Fruit fly (Drosophila melanogaster): Measurements from ENCODE around the gene Wwox.

DNA sequence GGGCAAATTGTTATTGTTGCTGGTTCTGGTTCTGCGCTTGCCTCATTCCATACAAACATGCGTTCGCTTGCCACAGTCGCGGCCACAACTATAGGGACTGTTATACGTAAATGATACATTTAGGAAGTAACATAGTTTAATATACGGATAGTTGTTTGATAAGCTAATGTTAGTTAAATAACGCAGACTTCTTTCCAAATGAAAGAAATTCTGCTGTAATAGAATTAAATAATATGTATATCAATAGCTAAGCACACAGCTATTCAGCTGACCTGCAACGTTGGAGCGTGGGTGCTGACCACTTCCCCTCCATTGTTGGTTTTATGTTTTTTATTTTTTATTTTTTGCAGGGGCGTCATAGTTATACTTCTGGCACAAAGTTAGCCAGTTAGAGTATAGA lies 30.6 kb upstream of the Wwox start:
- peak; percentile 61 for TF ChIP-seq CG9948 (tag; optimal IDR thresholded peaks at IDR 0.05)
- TF ChIP-seq EcR (GFP tag; optimal IDR thresholded peaks at IDR 0.05), result no peak
- TF ChIP-seq CG34367 (tag; optimal IDR thresholded peaks at IDR 0.05), result peak; percentile 35
- no peak for TF ChIP-seq CG14655 (GFP tag; optimal IDR thresholded peaks at IDR 0.05)
- peak; percentile 53 for TF ChIP-seq CG17806 (tag; optimal IDR thresholded peaks at IDR 0.05)
- TF ChIP-seq CG10348 (GFP tag; IDR thresholded peaks at IDR 0.05), result no peak
- peak; percentile 57 for TF ChIP-seq CG15710 (tag; optimal IDR thresholded peaks at IDR 0.05)
- TF ChIP-seq Pif1A (GFP tag; optimal IDR thresholded peaks at IDR 0.05), result peak; percentile 78
